Fruit fly (Drosophila melanogaster) Kc167 (cell line): Measurements from ENCODE around the gene CG32262.

Experiments used
- Myc ChIP-seq: fragments of >200 bp; optimal IDR thresholded peaks from 2 replicates; lab custom pipeline; 2017; ENCODE audit warnings: missing external identifiers
- Sin3A ChIP-seq: fragments of >200 bp; optimal IDR thresholded peaks from 2 replicates; lab custom pipeline; 2018; ENCODE audit warnings: missing external identifiers
- h ChIP-seq: fragments of >200 bp; optimal IDR thresholded peaks from 3 replicates; lab custom pipeline; 2018; ENCODE audit warnings: missing external identifiers
- insv ChIP-seq: fragments of >200 bp; optimal IDR thresholded peaks from 3 replicates; lab custom pipeline; 2018; ENCODE audit warnings: missing external identifiers
- psq ChIP-seq: fragments of >200 bp; optimal IDR thresholded peaks from 2 replicates; lab custom pipeline; 2017; ENCODE audit warnings: missing external identifiers
- ttk ChIP-seq: sonication (Bioruptor generic); optimal IDR thresholded peaks from 2 replicates; lab custom pipeline; 2017; ENCODE audit warnings: missing external identifiers

The CG32262 gene

dm6 chr3L:3787077-3787433, 22.9 kb downstream of the CG32262 start:
- TF ChIP-seq h (lab: Kevin White, UChicago), result no peak
- no peak for TF ChIP-seq psq (lab: Kevin White, UChicago)
- no peak for TF ChIP-seq Myc (lab: Kevin White, UChicago)
- no peak for TF ChIP-seq ttk (lab: Kevin White, UChicago)
- no peak for TF ChIP-seq Sin3A (lab: Kevin White, UChicago)
- no peak for TF ChIP-seq insv

dm6 chr3L:3786344-3787076, 23.5 kb downstream of the CG32262 start:
- TF ChIP-seq Myc (lab: Kevin White, UChicago) (no peak), Sin3A (lab: Kevin White, UChicago) (no peak), ttk (lab: Kevin White, UChicago) (no peak)

dm6 chr3L:3785688-3786087, 24.3 kb downstream of the CG32262 start:
- TF ChIP-seq Myc (lab: Kevin White, UChicago) (no peak), h (lab: Kevin White, UChicago) (no peak), psq (lab: Kevin White, UChicago) (no peak), insv (no peak), Sin3A (lab: Kevin White, UChicago) (no peak), ttk (lab: Kevin White, UChicago) (no peak)

dm6 chr3L:3785002-3785661, 24.9 kb downstream of the CG32262 start:
- no peak for TF ChIP-seq ttk (lab: Kevin White, UChicago)
- TF ChIP-seq h (lab: Kevin White, UChicago), result no peak
- no peak for TF ChIP-seq Myc (lab: Kevin White, UChicago)
- no peak for TF ChIP-seq insv
- TF ChIP-seq Sin3A (lab: Kevin White, UChicago), result no peak
- TF ChIP-seq psq (lab: Kevin White, UChicago), result no peak

dm6 chr3L:3784001-3784400, 26.0 kb downstream of the CG32262 start:
- TF ChIP-seq Myc (lab: Kevin White, UChicago), result no peak
- TF ChIP-seq psq (lab: Kevin White, UChicago), result no peak
- no peak for TF ChIP-seq Sin3A (lab: Kevin White, UChicago)
- no peak for TF ChIP-seq insv
- no peak for TF ChIP-seq h (lab: Kevin White, UChicago)
- TF ChIP-seq ttk (lab: Kevin White, UChicago), result no peak

- TF ChIP-seq insv (no peak), h (lab: Kevin White, UChicago) (no peak), psq (lab: Kevin White, UChicago) (no peak), Myc (lab: Kevin White, UChicago) (no peak), ttk (lab: Kevin White, UChicago) (no peak), Sin3A (lab: Kevin White, UChicago) (no peak)
Measured at dm6 chr3L:3783436-3783835, 26.6 kb downstream of the CG32262 start.

- TF ChIP-seq insv (no peak), ttk (lab: Kevin White, UChicago) (no peak), h (lab: Kevin White, UChicago) (no peak), psq (lab: Kevin White, UChicago) (no peak), Myc (lab: Kevin White, UChicago) (no peak), Sin3A (lab: Kevin White, UChicago) (no peak)
Measured at dm6 chr3L:3782584-3783218, 27.3 kb downstream of the CG32262 start.

dm6 chr3L:3778463-3778862, 31.5 kb downstream of the CG32262 start:
- no peak for TF ChIP-seq psq (lab: Kevin White, UChicago)
- no peak for TF ChIP-seq Myc (lab: Kevin White, UChicago)
- no peak for TF ChIP-seq Sin3A (lab: Kevin White, UChicago)
- TF ChIP-seq insv, result no peak
- no peak for TF ChIP-seq ttk (lab: Kevin White, UChicago)
- TF ChIP-seq h (lab: Kevin White, UChicago), result no peak

dm6 chr3L:3776559-3777097, 33.4 kb downstream of the CG32262 start:
- no peak for TF ChIP-seq ttk (lab: Kevin White, UChicago)
- TF ChIP-seq psq (lab: Kevin White, UChicago), result no peak
- TF ChIP-seq Myc (lab: Kevin White, UChicago), result no peak
- no peak for TF ChIP-seq insv
- no peak for TF ChIP-seq h (lab: Kevin White, UChicago)
- no peak for TF ChIP-seq Sin3A (lab: Kevin White, UChicago)

- TF ChIP-seq Sin3A (lab: Kevin White, UChicago), result no peak
- no peak for TF ChIP-seq h (lab: Kevin White, UChicago)
- TF ChIP-seq insv, result no peak
- no peak for TF ChIP-seq Myc (lab: Kevin White, UChicago)
- no peak for TF ChIP-seq psq (lab: Kevin White, UChicago)
- TF ChIP-seq ttk (lab: Kevin White, UChicago), result no peak
Measured at dm6 chr3L:3773317-3773716, 36.7 kb downstream of the CG32262 start.

- TF ChIP-seq insv (no peak), psq (lab: Kevin White, UChicago) (no peak), Sin3A (lab: Kevin White, UChicago) (no peak), Myc (lab: Kevin White, UChicago) (no peak), h (lab: Kevin White, UChicago) (no peak), ttk (lab: Kevin White, UChicago) (no peak)
Measured at dm6 chr3L:3772284-3772987, 37.6 kb downstream of the CG32262 start.
